Worm (Caenorhabditis elegans) whole organism, L4 larva: Measurements from ENCODE around the gene ttbk-5.
A peak's percentile ranks its signal among the peaks of the same experiment; 100 is the strongest.

Experiments
- F10B5.3 ChIP-seq: sonication (generic microtip); optimal IDR thresholded peaks from 2 replicates; lab custom pipeline; 2016; ENCODE audit warnings: mild to moderate bottlenecking, missing genetic modification characterization, missing compliant biosample characterization
- T20F7.1 ChIP-seq: fragments of 200-800 bp; sonication (Bioruptor generic); optimal IDR thresholded peaks from 2 replicates; lab custom pipeline; 2018; ENCODE audit warnings: mild to moderate bottlenecking, missing genetic modification characterization, missing compliant biosample characterization
- T26A8.4 ChIP-seq: fragments of 200-800 bp; sonication (Bioruptor generic); IDR thresholded peaks from 2 replicates; pipeline ENCODE4 v1.3.6; 2022; ENCODE audit warnings: missing genetic modification characterization, missing compliant biosample characterization
- Y5F2A.4 ChIP-seq: fragments of 200-800 bp; sonication (Bioruptor generic); optimal IDR thresholded peaks from 2 replicates; lab custom pipeline; 2018; ENCODE audit warnings: mild to moderate bottlenecking, missing genetic modification characterization, missing compliant biosample characterization
- Y75B8A.6 ChIP-seq: fragments of 200-800 bp; sonication (Bioruptor generic); IDR thresholded peaks from 2 replicates; pipeline ENCODE4 v1.3.6; 2022; ENCODE audit warnings: missing genetic modification reagents, missing genetic modification characterization, missing compliant biosample characterization
- ZK546.5 ChIP-seq, 2 experiments: sonication (generic microtip); optimal IDR thresholded peaks; 2 replicates each; lab custom pipeline; 2017; ENCODE audit warnings: missing biosample characterization in 2 of 2, missing genetic modification characterization in 2 of 2
- aly-2 ChIP-seq: sonication (generic microtip); optimal IDR thresholded peaks from 2 replicates; lab custom pipeline; 2018; ENCODE audit warnings: missing biosample characterization, missing genetic modification characterization
- ceh-62 ChIP-seq: sonication (generic microtip); optimal IDR thresholded peaks from 2 replicates; lab custom pipeline; 2017; ENCODE audit warnings: missing biosample characterization, missing genetic modification characterization
- daf-12 ChIP-seq: fragments of 150-350 bp; optimal IDR thresholded peaks from 2 replicates; lab custom pipeline; 2014; ENCODE audit warnings: missing biosample characterization, missing genetic modification reagents, missing genetic modification characterization
- daf-16 ChIP-seq, 3 experiments: sonication (generic microtip); optimal IDR thresholded peaks; 2 replicates each; lab custom pipeline; 2016 to 2017; ENCODE audit warnings: missing genetic modification characterization in 3 of 3, missing genetic modification reagents in 3 of 3, mild to moderate bottlenecking in 2 of 3, missing compliant biosample characterization in 2 of 3, missing biosample characterization in 1 of 3, moderate library complexity in 1 of 3
- hif-1 ChIP-seq, 2 experiments: sonication (generic microtip); optimal IDR thresholded peaks; 2 replicates each; lab custom pipeline; 2016 to 2017; ENCODE audit warnings: missing compliant biosample characterization in 2 of 2, missing genetic modification characterization in 2 of 2, missing genetic modification reagents in 2 of 2, missing genotype in 2 of 2, mild to moderate bottlenecking in 1 of 2
- lin-1 ChIP-seq: fragments of 200-800 bp; sonication (Bioruptor generic); IDR thresholded peaks from 2 replicates; pipeline ENCODE4 v1.3.6; 2022; ENCODE audit warnings: missing genetic modification reagents, missing genetic modification characterization, missing compliant biosample characterization
- lin-15B ChIP-seq: fragments of 150-350 bp; sonication (generic microtip); optimal IDR thresholded peaks from 3 replicates; lab custom pipeline; 2014; ENCODE audit warnings: missing biosample characterization, missing genetic modification characterization
- lin-38 ChIP-seq: fragments of 200-800 bp; sonication (Bioruptor generic); IDR thresholded peaks from 2 replicates; pipeline ENCODE4 v1.3.6; 2022; ENCODE audit warnings: missing genetic modification reagents, missing genetic modification characterization, missing compliant biosample characterization
- lin-39 ChIP-seq: fragments of 150-350 bp; optimal IDR thresholded peaks from 2 replicates; lab custom pipeline; 2014; ENCODE audit warnings: missing biosample characterization, missing genetic modification reagents, missing genetic modification characterization
- mdl-1 ChIP-seq, 2 experiments: fragments of 150-350 bp in 1 of 2; sonication (generic microtip) in 1 of 2; optimal IDR thresholded peaks; 2 replicates each; lab custom pipeline; 2014 to 2017; ENCODE audit warnings: missing biosample characterization in 2 of 2, missing genetic modification characterization in 2 of 2
- mdt-29 ChIP-seq: fragments of 200-800 bp; sonication (Bioruptor generic); IDR thresholded peaks from 2 replicates; pipeline ENCODE4 v1.3.6; 2022; ENCODE audit warnings: missing genetic modification reagents, missing genetic modification characterization, missing compliant biosample characterization
- nhr-237 ChIP-seq: sonication (generic microtip); optimal IDR thresholded peaks from 2 replicates; lab custom pipeline; 2017; ENCODE audit warnings: missing biosample characterization, missing genetic modification characterization
- nhr-25 ChIP-seq: sonication (generic microtip); optimal IDR thresholded peaks from 2 replicates; lab custom pipeline; 2017; ENCODE audit warnings: missing genetic modification characterization, mild to moderate bottlenecking, missing compliant biosample characterization, antibody characterized with exemption, moderate library complexity, borderline replicate concordance; ENCODE audit not compliant: insufficient read depth
- nhr-48 ChIP-seq: sonication (generic microtip); optimal IDR thresholded peaks from 2 replicates; lab custom pipeline; 2016; ENCODE audit warnings: mild to moderate bottlenecking, missing genetic modification characterization, missing compliant biosample characterization
- nhr-77 ChIP-seq: fragments of 150-350 bp; optimal IDR thresholded peaks from 2 replicates; lab custom pipeline; 2014; ENCODE audit warnings: missing biosample characterization, missing genetic modification characterization
- pqm-1 ChIP-seq: sonication (generic microtip); optimal IDR thresholded peaks from 2 replicates; lab custom pipeline; 2017; ENCODE audit warnings: missing biosample characterization, missing genetic modification characterization
- set-16 ChIP-seq: fragments of 200-800 bp; sonication (Bioruptor generic); IDR thresholded peaks from 2 replicates; pipeline ENCODE4 v1.3.6; 2022; ENCODE audit warnings: missing genetic modification reagents, missing genetic modification characterization, missing compliant biosample characterization
- skn-1 ChIP-seq: fragments of 150-350 bp; optimal IDR thresholded peaks from 2 replicates; lab custom pipeline; 2014; ENCODE audit warnings: missing biosample characterization, missing genetic modification characterization
- snpc-4 ChIP-seq: fragments of 150-350 bp; optimal IDR thresholded peaks from 2 replicates; lab custom pipeline; 2014; ENCODE audit warnings: missing biosample characterization, missing genetic modification characterization
- unc-39 ChIP-seq: sonication (generic microtip); optimal IDR thresholded peaks from 2 replicates; lab custom pipeline; 2017; ENCODE audit warnings: missing biosample characterization, missing genetic modification characterization
- unc-62 ChIP-seq, 3 experiments: fragments of 150-350 bp in 1 of 3; sonication (generic microtip); optimal IDR thresholded peaks in 2 of 3; peaks in 1 of 3; 1 replicate in 1 of 3; 2 replicates in 2 of 3; lab custom pipeline; 2014 to 2017; ENCODE audit warnings: missing biosample characterization in 3 of 3, missing genetic modification characterization in 3 of 3, missing genetic modification reagents in 3 of 3, missing genotype in 1 of 3
- vab-7 ChIP-seq: fragments of 200-800 bp; sonication (Bioruptor generic); IDR thresholded peaks from 2 replicates; pipeline ENCODE4 v1.3.6; 2022; ENCODE audit warnings: missing genetic modification reagents, missing genetic modification characterization, missing compliant biosample characterization

ttbk-5 gene

ce11 chrIV:10071121-10071520 lies 19.3 kb upstream of the ttbk-5 start:
- peak; percentile 76 for TF ChIP-seq set-16 (GFP tag; lab: Robert Waterston, UW)

ce11 chrIV:10072527-10072926 lies 17.9 kb upstream of the ttbk-5 start, which contains the start of gene W01B6.3:
W01B6.3 (minus strand) TSS chrIV:10072627.
- TF ChIP-seq unc-62 (GFP tag; optimal IDR thresholded peaks at IDR 0.05 in 1 of 2; lab: Kevin White, UChicago) = peak in 1 of 2 experiments; percentile 50
- TF ChIP-seq unc-62 (tag; optimal IDR thresholded peaks at IDR 0.05; lab: Kevin White, UChicago) = no peak
- no peak for TF ChIP-seq mdt-29 (GFP tag; lab: Robert Waterston, UW)

ce11 chrIV:10075034-10075510 lies 15.4 kb upstream of the ttbk-5 start, which contains the start of the genes ttbk-4 and W01B6.4:
ttbk-4 (minus strand) TSS chrIV:10075134.
W01B6.4 (plus strand) TSS chrIV:10075460.
- TF ChIP-seq hif-1 (tag; optimal IDR thresholded peaks at IDR 0.05; lab: Kevin White, UChicago) (no peak), ZK546.5 (tag; optimal IDR thresholded peaks at IDR 0.05; lab: Kevin White, UChicago) (no peak), unc-62 (GFP tag; optimal IDR thresholded peaks at IDR 0.05 in 1 of 2; lab: Kevin White, UChicago) (peak in 1 of 2 experiments; percentile 2), unc-62 (tag; optimal IDR thresholded peaks at IDR 0.05; lab: Kevin White, UChicago) (no peak), nhr-237 (tag; lab: Kevin White, UChicago) (no peak), unc-39 (tag; lab: Kevin White, UChicago) (no peak)
- TF ChIP-seq, all 104 proteins: peak for 1

ce11 chrIV:10075899-10076298 lies 14.6 kb upstream of the ttbk-5 start, which contains the start of gene W01B6.5:
W01B6.5 (plus strand) TSS chrIV:10076199.
- TF ChIP-seq pqm-1 (no peak), lin-38 (no peak), unc-39 (tag; lab: Kevin White, UChicago) (no peak), nhr-25 (tag; lab: Kevin White, UChicago) (no peak), daf-12 (tag; lab: Kevin White, UChicago) (no peak), aly-2 (tag; lab: Kevin White, UChicago) (no peak), T26A8.4 (GFP tag; lab: Robert Waterston, UW) (no peak)

ce11 chrIV:10078003-10078402 lies 12.5 kb upstream of the ttbk-5 start:
- TF ChIP-seq Y5F2A.4 (GFP tag; lab: Kevin White, UChicago) (no peak), unc-62 (GFP tag; optimal IDR thresholded peaks at IDR 0.05 in 1 of 2; lab: Kevin White, UChicago) (peak in 1 of 2 experiments; percentile 92), unc-62 (tag; optimal IDR thresholded peaks at IDR 0.05; lab: Kevin White, UChicago) (no peak), lin-1 (GFP tag; lab: Robert Waterston, UW) (no peak)

- TF ChIP-seq lin-39 (tag; lab: Kevin White, UChicago) = no peak
- TF ChIP-seq Y75B8A.6 = no peak
- TF ChIP-seq T20F7.1 (GFP tag; lab: Kevin White, UChicago) = no peak
- no peak for TF ChIP-seq hif-1 (tag; optimal IDR thresholded peaks at IDR 0.05; lab: Kevin White, UChicago)
- TF ChIP-seq unc-39 (tag; lab: Kevin White, UChicago) = no peak
- no peak for TF ChIP-seq lin-15B (tag; lab: Kevin White, UChicago)
- TF ChIP-seq nhr-77 (tag; lab: Kevin White, UChicago) = no peak
- TF ChIP-seq ceh-62 (tag; lab: Kevin White, UChicago) = no peak
- TF ChIP-seq skn-1 (tag; lab: Kevin White, UChicago) = no peak
- TF ChIP-seq daf-16 (GFP tag; optimal IDR thresholded peaks at IDR 0.05; lab: Kevin White, UChicago) = no peak
- no peak for TF ChIP-seq daf-16 (tag; optimal IDR thresholded peaks at IDR 0.05; lab: Kevin White, UChicago)
- TF ChIP-seq snpc-4 (tag; lab: Kevin White, UChicago) = no peak
- no peak for TF ChIP-seq vab-7 (GFP tag; lab: Robert Waterston, UW)
- no peak for TF ChIP-seq F10B5.3 (tag; lab: Kevin White, UChicago)
- no peak for TF ChIP-seq mdl-1 (tag; optimal IDR thresholded peaks at IDR 0.05; lab: Kevin White, UChicago)
- no peak for TF ChIP-seq nhr-48 (tag; lab: Kevin White, UChicago)
These were observed 9.6 kb upstream of the ttbk-5 start, which contains the start of gene W01B6.6 for ce11 chrIV:10080816-10081215. W01B6.6 (plus strand) TSS chrIV:10081116.
